Worm (Caenorhabditis elegans) whole organism, early embryonic: ENCODE measurements around the gene srg-64.

Experiments used
- B0310.2 ChIP-seq: sonication (generic microtip); optimal IDR thresholded peaks from 2 replicates; lab custom pipeline; 2016; ENCODE audit warnings: mild to moderate bottlenecking, missing genetic modification characterization, missing compliant biosample characterization
- F13C5.2 ChIP-seq: sonication (generic microtip); optimal IDR thresholded peaks from 2 replicates; lab custom pipeline; 2017; ENCODE audit warnings: mild to moderate bottlenecking, missing genetic modification characterization, inconsistent platforms, missing compliant biosample characterization
- aly-1 ChIP-seq: sonication (generic microtip); optimal IDR thresholded peaks from 2 replicates; lab custom pipeline; 2016; ENCODE audit warnings: missing genetic modification characterization, missing compliant biosample characterization
- ama-1 ChIP-seq: fragments of 150-350 bp; optimal IDR thresholded peaks from 2 replicates; lab custom pipeline; 2014
- ceh-13 ChIP-seq: fragments of 200-800 bp; sonication (Bioruptor generic); optimal IDR thresholded peaks from 2 replicates; lab custom pipeline; 2018; ENCODE audit warnings: mild to moderate bottlenecking, missing genetic modification characterization, missing compliant biosample characterization
- ceh-36 ChIP-seq: sonication (generic microtip); optimal IDR thresholded peaks from 2 replicates; lab custom pipeline; 2016; ENCODE audit warnings: missing genetic modification characterization, inconsistent platforms, missing compliant biosample characterization
- ets-7 ChIP-seq: sonication (generic microtip); optimal IDR thresholded peaks from 2 replicates; lab custom pipeline; 2016; ENCODE audit warnings: missing genotype, missing genetic modification characterization, missing compliant biosample characterization
- flt-1 ChIP-seq: fragments of 200-800 bp; sonication (Bioruptor generic); IDR thresholded peaks from 2 replicates; pipeline ENCODE4 v1.3.6; 2022; ENCODE audit warnings: missing genetic modification characterization, missing compliant biosample characterization
- hmbx-1 ChIP-seq: sonication (generic microtip); optimal IDR thresholded peaks from 2 replicates; lab custom pipeline; 2016; ENCODE audit warnings: mild to moderate bottlenecking, missing genetic modification characterization, missing compliant biosample characterization
- hmg-4 ChIP-seq: fragments of 200-800 bp; sonication (Bioruptor generic); optimal IDR thresholded peaks from 2 replicates; lab custom pipeline; 2018; ENCODE audit warnings: mild to moderate bottlenecking, missing genetic modification characterization, missing compliant biosample characterization
- hnd-1 ChIP-seq: sonication (generic microtip); optimal IDR thresholded peaks from 2 replicates; lab custom pipeline; 2016; ENCODE audit warnings: missing genetic modification characterization, missing compliant biosample characterization
- pes-1 ChIP-seq: fragments of 200-800 bp; sonication (Bioruptor generic); IDR thresholded peaks from 2 replicates; pipeline ENCODE4 v1.3.6; 2022; ENCODE audit warnings: missing genetic modification reagents, missing genetic modification characterization, missing compliant biosample characterization
- scrt-1 ChIP-seq: fragments of 200-800 bp; sonication (Bioruptor generic); IDR thresholded peaks from 2 replicates; pipeline ENCODE4 v1.3.6; 2022; ENCODE audit warnings: missing genetic modification characterization, missing compliant biosample characterization
- sea-1 ChIP-seq: fragments of 200-800 bp; sonication (Bioruptor generic); conservative IDR thresholded peaks from 2 replicates; pipeline ENCODE4 v1.3.6; 2022; ENCODE audit warnings: missing genetic modification characterization, missing compliant biosample characterization
- tbx-11 ChIP-seq: fragments of 200-800 bp; sonication (Bioruptor generic); IDR thresholded peaks from 2 replicates; pipeline ENCODE4 v1.3.6; 2022; ENCODE audit warnings: missing genetic modification characterization, missing compliant biosample characterization
- tbx-37 ChIP-seq: fragments of 200-800 bp; sonication (Bioruptor generic); conservative IDR thresholded peaks from 2 replicates; pipeline ENCODE4 v1.3.6; 2022; ENCODE audit warnings: missing genetic modification reagents, missing genetic modification characterization, missing compliant biosample characterization
- tra-4 ChIP-seq: sonication (generic microtip); optimal IDR thresholded peaks from 2 replicates; lab custom pipeline; 2017; ENCODE audit warnings: missing genetic modification characterization, missing compliant biosample characterization

srg-64 gene

DNA sequence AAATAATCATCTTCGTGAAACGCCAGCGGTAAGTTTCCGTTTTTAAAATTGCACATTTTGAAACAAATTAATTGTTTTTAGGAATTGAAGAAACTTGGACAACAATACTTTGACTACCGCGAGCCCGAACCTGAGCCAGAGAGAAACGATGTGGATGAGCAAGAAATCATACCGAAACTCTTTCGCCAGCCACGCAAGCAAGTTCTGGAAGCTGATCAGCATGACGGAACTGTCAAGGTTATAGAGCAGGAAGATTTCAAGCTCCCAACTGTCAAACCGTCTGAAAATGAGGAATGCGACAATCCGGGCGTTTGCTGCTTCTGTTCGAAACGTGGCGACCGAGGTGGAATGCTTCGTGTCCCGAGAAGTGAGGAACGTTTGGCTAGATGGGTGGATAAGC lies 10.1 kb downstream of the srg-64 start:
- TF ChIP-seq aly-1, result no peak
- no peak for TF ChIP-seq tbx-11 (GFP tag; lab: Robert Waterston, UW)
- no peak for TF ChIP-seq hmg-4 (GFP tag; lab: Kevin White, UChicago)
- TF ChIP-seq sea-1 (GFP tag; lab: Robert Waterston, UW), result no peak
- TF ChIP-seq tra-4, result no peak
- TF ChIP-seq F13C5.2 (tag; lab: Kevin White, UChicago), result no peak
- TF ChIP-seq ets-7 (tag; lab: Kevin White, UChicago), result no peak
- no peak for TF ChIP-seq ama-1 (lab: Kevin White, UChicago)
- TF ChIP-seq pes-1 (GFP tag; lab: Robert Waterston, UW), result no peak
- no peak for TF ChIP-seq hnd-1 (tag; lab: Kevin White, UChicago)
- TF ChIP-seq hmbx-1 (tag; lab: Kevin White, UChicago), result no peak
- TF ChIP-seq tbx-37 (GFP tag; lab: Robert Waterston, UW), result no peak
- no peak for TF ChIP-seq flt-1 (GFP tag; lab: Robert Waterston, UW)
- TF ChIP-seq scrt-1 (GFP tag; lab: Robert Waterston, UW), result no peak
- no peak for TF ChIP-seq ceh-13 (GFP tag; lab: Kevin White, UChicago)
- no peak for TF ChIP-seq B0310.2 (tag; lab: Kevin White, UChicago)

DNA sequence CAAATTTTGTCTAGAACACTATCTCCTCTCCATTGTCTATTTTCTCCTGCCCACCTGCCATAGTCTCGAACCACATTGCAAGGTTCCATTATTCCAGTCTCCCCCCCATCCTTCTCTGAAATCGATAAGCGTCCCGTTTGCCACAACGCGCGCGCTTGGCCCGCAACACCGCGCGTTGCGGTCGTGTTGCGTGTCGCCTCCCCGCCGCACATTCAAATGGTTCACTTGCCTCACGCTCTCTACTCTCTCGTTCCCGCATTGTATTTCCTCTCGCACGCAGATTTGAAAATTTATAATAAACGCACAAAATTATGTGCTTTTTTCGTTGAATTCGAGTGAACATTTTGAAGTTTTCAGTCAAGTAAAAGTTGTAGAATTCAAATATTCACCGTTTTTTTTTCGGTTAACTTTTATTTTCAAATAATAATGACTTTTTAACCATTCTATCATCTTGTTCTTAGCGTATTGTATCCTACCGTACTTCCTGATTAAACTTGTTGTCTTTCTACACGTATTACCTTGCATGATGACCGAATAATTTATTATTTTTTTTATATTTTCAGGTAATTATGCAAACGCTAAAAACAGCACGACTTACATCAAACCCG lies 14.8 kb downstream of the srg-64 start, which contains the start of gene lin-15B:
lin-15B (plus strand) TSS at position 558 of the 608 bp plus-strand sequence.
- TF ChIP-seq hmbx-1 (tag; lab: Kevin White, UChicago), result no peak
- TF ChIP-seq hmg-4 (GFP tag; lab: Kevin White, UChicago), result peak; percentile 56
- TF ChIP-seq B0310.2 (tag; lab: Kevin White, UChicago), result no peak
- TF ChIP-seq flt-1 (GFP tag; lab: Robert Waterston, UW), result no peak
- no peak for TF ChIP-seq tbx-11 (GFP tag; lab: Robert Waterston, UW)
- TF ChIP-seq ets-7 (tag; lab: Kevin White, UChicago), result no peak
- TF ChIP-seq aly-1, result no peak
- TF ChIP-seq F13C5.2 (tag; lab: Kevin White, UChicago), result no peak

DNA sequence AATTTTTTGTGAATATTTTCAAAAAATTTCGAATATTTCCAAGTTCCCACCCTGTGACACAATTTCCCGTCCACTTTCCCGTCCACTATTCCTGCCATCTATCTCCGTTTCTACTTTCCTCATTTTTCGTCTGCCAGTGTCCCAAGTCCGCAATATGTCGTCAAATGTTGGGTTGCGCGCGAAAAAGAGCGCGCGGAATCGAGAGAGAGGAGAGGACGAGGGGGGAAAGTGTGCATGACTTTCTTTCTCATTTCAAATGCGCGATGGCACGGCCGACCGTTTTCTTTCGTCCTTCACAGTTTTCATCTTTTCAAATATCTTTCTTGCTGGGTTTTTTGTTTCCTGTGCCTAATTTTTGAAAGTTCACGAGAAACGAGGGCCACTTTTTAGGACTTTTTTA lies 15.4 kb downstream of the srg-64 start:
- TF ChIP-seq tra-4 (no peak), tbx-11 (GFP tag; lab: Robert Waterston, UW) (no peak), pes-1 (GFP tag; lab: Robert Waterston, UW) (no peak), aly-1 (no peak), sea-1 (GFP tag; lab: Robert Waterston, UW) (no peak), ceh-13 (GFP tag; lab: Kevin White, UChicago) (no peak), B0310.2 (tag; lab: Kevin White, UChicago) (no peak), hnd-1 (tag; lab: Kevin White, UChicago) (no peak), flt-1 (GFP tag; lab: Robert Waterston, UW) (no peak), hmbx-1 (tag; lab: Kevin White, UChicago) (no peak), F13C5.2 (tag; lab: Kevin White, UChicago) (no peak), hmg-4 (GFP tag; lab: Kevin White, UChicago) (no peak), ama-1 (lab: Kevin White, UChicago) (no peak), tbx-37 (GFP tag; lab: Robert Waterston, UW) (no peak), scrt-1 (GFP tag; lab: Robert Waterston, UW) (no peak), ets-7 (tag; lab: Kevin White, UChicago) (no peak), ceh-36 (tag; lab: Kevin White, UChicago) (no peak)

DNA sequence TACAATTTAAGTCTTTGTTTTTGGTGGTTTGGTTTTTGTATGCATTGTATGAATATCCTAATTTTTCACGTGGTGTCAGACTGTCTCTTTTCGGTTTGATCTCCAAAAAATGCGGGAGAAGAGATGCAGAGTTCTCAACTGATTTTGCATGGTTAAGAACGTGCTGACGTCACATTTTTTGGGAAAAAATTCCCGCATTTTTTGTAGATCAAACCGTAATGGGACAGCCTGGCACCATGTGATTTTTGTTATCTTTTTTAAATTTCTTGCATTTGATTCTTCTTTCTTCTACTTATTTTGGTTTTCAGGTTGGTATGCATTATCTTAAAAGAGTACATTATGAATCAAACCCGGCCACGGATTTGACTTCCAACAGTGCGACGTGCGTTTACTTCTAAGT lies 19.1 kb downstream of the srg-64 start, which contains the start of gene ZK662.5:
ZK662.5 (plus strand) TSS at position 301 of the 400 bp plus-strand sequence.
- TF ChIP-seq tra-4 (no peak), pes-1 (GFP tag; lab: Robert Waterston, UW) (no peak), ceh-36 (tag; lab: Kevin White, UChicago) (no peak), ets-7 (tag; lab: Kevin White, UChicago) (no peak), aly-1 (no peak), ceh-13 (GFP tag; lab: Kevin White, UChicago) (no peak), scrt-1 (GFP tag; lab: Robert Waterston, UW) (no peak), hmbx-1 (tag; lab: Kevin White, UChicago) (no peak)

DNA sequence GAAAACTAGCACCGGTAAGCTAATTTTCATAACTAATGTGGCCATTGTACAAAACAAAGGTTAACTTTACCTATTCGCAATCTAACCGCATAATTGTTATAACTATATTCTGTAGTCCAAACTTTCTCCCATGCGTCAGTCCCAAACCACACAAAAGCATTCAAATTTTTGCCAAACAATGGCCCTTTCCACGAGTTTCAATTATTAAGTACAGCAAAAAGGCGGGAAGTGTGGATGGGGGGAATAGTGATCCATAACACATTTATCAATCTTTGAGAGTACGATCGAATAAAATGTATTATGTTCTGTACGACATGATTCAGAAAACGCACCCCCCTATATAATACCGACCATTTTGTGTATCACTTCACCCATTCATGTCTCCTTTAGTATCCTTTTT lies 22.1 kb downstream of the srg-64 start, which contains the start of gene ZK662.6:
ZK662.6 (plus strand) TSS at position 301 of the 400 bp plus-strand sequence.
- TF ChIP-seq hnd-1 (tag; lab: Kevin White, UChicago), result no peak
- TF ChIP-seq hmbx-1 (tag; lab: Kevin White, UChicago), result no peak
- no peak for TF ChIP-seq ceh-13 (GFP tag; lab: Kevin White, UChicago)
- TF ChIP-seq hmg-4 (GFP tag; lab: Kevin White, UChicago), result no peak
- TF ChIP-seq sea-1 (GFP tag; lab: Robert Waterston, UW), result no peak
- no peak for TF ChIP-seq ets-7 (tag; lab: Kevin White, UChicago)
- no peak for TF ChIP-seq tbx-11 (GFP tag; lab: Robert Waterston, UW)
- TF ChIP-seq aly-1, result no peak
- TF ChIP-seq B0310.2 (tag; lab: Kevin White, UChicago), result no peak
- TF ChIP-seq ama-1 (lab: Kevin White, UChicago), result no peak
- no peak for TF ChIP-seq flt-1 (GFP tag; lab: Robert Waterston, UW)
- no peak for TF ChIP-seq F13C5.2 (tag; lab: Kevin White, UChicago)
- no peak for TF ChIP-seq tra-4
- no peak for TF ChIP-seq scrt-1 (GFP tag; lab: Robert Waterston, UW)
- no peak for TF ChIP-seq ceh-36 (tag; lab: Kevin White, UChicago)

DNA sequence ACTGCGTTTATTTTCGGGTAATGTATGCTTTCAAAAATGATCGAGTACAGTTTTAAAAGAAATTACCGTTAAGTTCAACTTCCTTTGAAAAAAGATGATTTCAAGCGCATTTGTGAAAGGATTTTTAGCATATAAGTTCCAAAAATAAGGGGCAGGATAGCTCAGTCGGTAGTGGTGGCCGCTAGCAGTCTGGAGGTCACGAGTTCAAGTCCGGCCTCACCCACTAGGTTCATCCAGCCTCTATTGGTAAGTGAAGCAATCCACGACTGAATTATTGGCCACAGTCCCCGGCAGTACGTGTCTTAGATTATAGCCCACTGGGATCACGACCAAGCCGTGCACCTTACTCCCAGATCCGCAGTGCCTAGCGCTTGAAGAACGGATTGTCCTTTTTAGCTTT lies 23.5 kb downstream of the srg-64 start:
- TF ChIP-seq tra-4 (no peak), hmg-4 (GFP tag; lab: Kevin White, UChicago) (no peak), scrt-1 (GFP tag; lab: Robert Waterston, UW) (no peak), ceh-13 (GFP tag; lab: Kevin White, UChicago) (no peak), hmbx-1 (tag; lab: Kevin White, UChicago) (no peak), aly-1 (no peak), ceh-36 (tag; lab: Kevin White, UChicago) (no peak), sea-1 (GFP tag; lab: Robert Waterston, UW) (no peak), hnd-1 (tag; lab: Kevin White, UChicago) (no peak), flt-1 (GFP tag; lab: Robert Waterston, UW) (no peak), pes-1 (GFP tag; lab: Robert Waterston, UW) (no peak), ets-7 (tag; lab: Kevin White, UChicago) (no peak)
